Worm (Caenorhabditis elegans): ENCODE results near the gene F41C3.7.

ce11 chrII:4755654-4756053, 25.8 kb downstream of the F41C3.7 start:
- TF ChIP-seq tbx-2 (tag; optimal IDR thresholded peaks at IDR 0.05) (no peak), nhr-25 (tag; optimal IDR thresholded peaks at IDR 0.05) (no peak), aly-2 (tag; optimal IDR thresholded peaks at IDR 0.05) (no peak), nhr-12 (tag; optimal IDR thresholded peaks at IDR 0.05) (no peak), zag-1 (tag; optimal IDR thresholded peaks at IDR 0.05) (no peak)

Data from whole organism, L3 larva.